In genomic region chr2L:15401860-15402259, dm6 we compare ENCODE assay signal across 4 fruit fly cellular contexts.
TF ChIP-seq lines count a peak whose summit lies in the region.

No protein-coding gene starts in this region.

- no peak for TF ChIP-seq CTCF in whole organism, embryonic (GFP tag; optimal IDR thresholded peaks at IDR 0.05; lab: Kevin White, UChicago)

TF ChIP-seq in whole organism, embryonic, 481 proteins besides CTCF, POLR2A, EP300 and RAD21:
- TF ChIP-seq CG7357 (GFP tag; IDR thresholded peaks at IDR 0.05; lab: Robert Waterston, UW), result 0 out of 3 replicates have a peak, but pooled peaks have one; percentile 9
- no peak for TF ChIP-seq prd (optimal IDR thresholded peaks at IDR 0.05; lab: Kevin White, UChicago)
- peak; percentile 9; the same call in 1 of the 3 replicates for TF ChIP-seq prd (GFP tag; IDR thresholded peaks at IDR 0.05; lab: Robert Waterston, UW)
- no peak for TF ChIP-seq D19B (GFP tag; optimal IDR thresholded peaks at IDR 0.05; lab: Kevin White, UChicago)
- TF ChIP-seq Xbp1 (GFP tag; optimal IDR thresholded peaks at IDR 0.05; lab: Kevin White, UChicago), result no peak
- TF ChIP-seq TFAM (GFP tag; optimal IDR thresholded peaks at IDR 0.05; lab: Kevin White, UChicago), result no peak
- peak; percentile 1 for TF ChIP-seq dmrt99B (tag; optimal IDR thresholded peaks at IDR 0.05; lab: Kevin White, UChicago)
- TF ChIP-seq sqz (GFP tag; optimal IDR thresholded peaks at IDR 0.05; lab: Kevin White, UChicago), result peak; percentile 65
- no peak for TF ChIP-seq Meics (GFP tag; optimal IDR thresholded peaks at IDR 0.05; lab: Kevin White, UChicago)

TF ChIP-seq in whole organism, prepupa, 60 proteins besides CTCF, POLR2A, EP300 and RAD21:
- peak; percentile 47 for TF ChIP-seq Eip78C (GFP tag; lab: Kevin White, UChicago)
- TF ChIP-seq OdsH (GFP tag; optimal IDR thresholded peaks at IDR 0.05; lab: Kevin White, UChicago), result no peak
- no peak for TF ChIP-seq CG6163 (GFP tag; IDR thresholded peaks at IDR 0.05; lab: Robert Waterston, UW)
- no peak for TF ChIP-seq CG11902 (GFP tag; optimal IDR thresholded peaks at IDR 0.05; lab: Kevin White, UChicago)
- TF ChIP-seq Smox (GFP tag; optimal IDR thresholded peaks at IDR 0.05; lab: Kevin White, UChicago), result peak; percentile 25
- TF ChIP-seq Met (GFP tag; optimal IDR thresholded peaks at IDR 0.05; lab: Kevin White, UChicago), result peak; percentile 43
- TF ChIP-seq cyc (GFP tag; optimal IDR thresholded peaks at IDR 0.05; lab: Kevin White, UChicago), result peak; percentile 38
- no peak for TF ChIP-seq acj6 (GFP tag; optimal IDR thresholded peaks at IDR 0.05; lab: Kevin White, UChicago)
- TF ChIP-seq topi (GFP tag; optimal IDR thresholded peaks at IDR 0.05; lab: Kevin White, UChicago), result peak; percentile 13
- no peak for TF ChIP-seq CG8319 (GFP tag; optimal IDR thresholded peaks at IDR 0.05; lab: Kevin White, UChicago)
- peak; percentile 74 for TF ChIP-seq svp (GFP tag; lab: Kevin White, UChicago)
- TF ChIP-seq spab (GFP tag; optimal IDR thresholded peaks at IDR 0.05; lab: Kevin White, UChicago), result no peak

TF ChIP-seq in whole organism, pupa, 21 proteins besides CTCF, POLR2A, EP300 and RAD21:
- TF ChIP-seq Pif1A (GFP tag; optimal IDR thresholded peaks at IDR 0.05; lab: Kevin White, UChicago), result no peak
- peak; percentile 27 for TF ChIP-seq CG17806 (tag; optimal IDR thresholded peaks at IDR 0.05; lab: Kevin White, UChicago)
- peak; percentile 21 for TF ChIP-seq CG8159 (tag; optimal IDR thresholded peaks at IDR 0.05; lab: Kevin White, UChicago)

TF ChIP-seq in whole organism, wandering third instar larva, 38 proteins besides CTCF, POLR2A, EP300 and RAD21:
- TF ChIP-seq psq (GFP tag; optimal IDR thresholded peaks at IDR 0.05; lab: Kevin White, UChicago), result no peak
- no peak for TF ChIP-seq tai (GFP tag; optimal IDR thresholded peaks at IDR 0.05; lab: Kevin White, UChicago)
- no peak for TF ChIP-seq Hr78 (GFP tag; optimal IDR thresholded peaks at IDR 0.05; lab: Kevin White, UChicago)
- TF ChIP-seq sv (GFP tag; optimal IDR thresholded peaks at IDR 0.05; lab: Kevin White, UChicago), result no peak
- TF ChIP-seq HLH106 (tag; optimal IDR thresholded peaks at IDR 0.05; lab: Kevin White, UChicago), result peak; percentile 37
- TF ChIP-seq woc (GFP tag; optimal IDR thresholded peaks at IDR 0.05; lab: Kevin White, UChicago), result peak; percentile 22
- TF ChIP-seq Hnf4 (GFP tag; optimal IDR thresholded peaks at IDR 0.05; lab: Kevin White, UChicago), result no peak
- no peak for TF ChIP-seq Dif (GFP tag; optimal IDR thresholded peaks at IDR 0.05; lab: Kevin White, UChicago; ENCODE audit: partially characterized antibody)
- TF ChIP-seq Myc (optimal IDR thresholded peaks at IDR 0.05; lab: Kevin White, UChicago), result no peak
- no peak for TF ChIP-seq CrebA (GFP tag; optimal IDR thresholded peaks at IDR 0.05; lab: Kevin White, UChicago; ENCODE audit: borderline replicate concordance)
- TF ChIP-seq lola (GFP tag; optimal IDR thresholded peaks at IDR 0.05; lab: Kevin White, UChicago), result no peak
- TF ChIP-seq dsf (GFP tag; optimal IDR thresholded peaks at IDR 0.05; lab: Kevin White, UChicago; ENCODE audit: borderline replicate concordance), result no peak
- peak; percentile 52 for TF ChIP-seq h (GFP tag; optimal IDR thresholded peaks at IDR 0.05; lab: Kevin White, UChicago)
- peak; percentile 15 for TF ChIP-seq ey (GFP tag; optimal IDR thresholded peaks at IDR 0.05; lab: Kevin White, UChicago)
- no peak for TF ChIP-seq jim (GFP tag; optimal IDR thresholded peaks at IDR 0.05; lab: Kevin White, UChicago)
- TF ChIP-seq fru (GFP tag; optimal IDR thresholded peaks at IDR 0.05; lab: Kevin White, UChicago), result peak; percentile 54
- TF ChIP-seq brk (GFP tag; optimal IDR thresholded peaks at IDR 0.05; lab: Kevin White, UChicago), result peak; percentile 7
- TF ChIP-seq foxo (GFP tag; optimal IDR thresholded peaks at IDR 0.05; lab: Kevin White, UChicago), result peak in 1 of 2 experiments; percentile 55
- TF ChIP-seq Sp1 (GFP tag; optimal IDR thresholded peaks at IDR 0.05; lab: Kevin White, UChicago), result peak; percentile 18
- no peak for TF ChIP-seq sage (GFP tag; optimal IDR thresholded peaks at IDR 0.05; lab: Kevin White, UChicago)
- no peak for TF ChIP-seq N (GFP tag; optimal IDR thresholded peaks at IDR 0.05; lab: Kevin White, UChicago)
- TF ChIP-seq Jra (GFP tag; optimal IDR thresholded peaks at IDR 0.05; lab: Kevin White, UChicago), result no peak
- TF ChIP-seq CG9705 (GFP tag; optimal IDR thresholded peaks at IDR 0.05; lab: Kevin White, UChicago), result no peak
- no peak for TF ChIP-seq CG32264 (GFP tag; optimal IDR thresholded peaks at IDR 0.05; lab: Kevin White, UChicago)
- TF ChIP-seq OdsH (GFP tag; optimal IDR thresholded peaks at IDR 0.05; lab: Kevin White, UChicago), result peak; percentile 3
